Fruit fly (Drosophila melanogaster): ENCODE results near the gene CG34284.

dm6 chr3R:18915644-18916194 is 13.0 kb upstream of the CG34284 start:
- TF ChIP-seq Myc (optimal IDR thresholded peaks at IDR 0.05) = no peak
- no peak for TF ChIP-seq ttk (optimal IDR thresholded peaks at IDR 0.05)
- no peak for TF ChIP-seq insv (optimal IDR thresholded peaks at IDR 0.05)
- TF ChIP-seq psq (optimal IDR thresholded peaks at IDR 0.05) = no peak

All from Kc167 (cell line).